Fruit fly (Drosophila melanogaster): ENCODE results near the gene ush.

The ush gene

DNA sequence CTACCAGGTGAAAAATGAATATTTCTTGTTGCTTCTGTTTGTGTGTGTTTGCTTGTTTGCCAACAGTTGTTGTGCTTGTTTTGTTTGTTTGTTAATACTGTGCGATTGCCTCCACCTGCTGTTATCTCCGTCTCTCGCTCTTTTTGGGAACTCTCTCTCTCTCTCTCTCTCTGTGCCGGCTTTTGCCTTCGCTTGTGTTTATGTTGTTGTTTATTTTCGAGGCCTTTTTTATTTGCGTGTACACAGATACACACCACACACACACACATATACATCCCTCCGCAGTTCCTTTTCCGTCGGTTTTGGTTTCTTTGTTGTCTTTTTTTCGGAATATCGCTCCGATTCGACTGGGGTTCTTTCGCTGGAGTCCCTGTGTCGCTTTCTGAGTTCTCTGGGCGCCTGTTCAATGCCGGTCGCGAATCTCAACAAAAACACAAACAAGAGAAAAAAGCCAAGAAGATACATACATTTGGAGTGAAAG lies 34.6 kb downstream of the ush start (continued):
- TF ChIP-seq HLH3B (GFP tag; IDR thresholded peaks at IDR 0.05) (peak; percentile 61; the same call in 1 of the 2 replicates), GATAe (GFP tag; conservative IDR thresholded peaks at IDR 0.05) (no peak), en (GFP tag; optimal IDR thresholded peaks at IDR 0.05) (peak; percentile 83), lov (optimal IDR thresholded peaks at IDR 0.05) (no peak), lov (GFP tag; IDR thresholded peaks at IDR 0.05) (0 out of 3 replicates have a peak, but pooled peaks have one; percentile 63), amos (GFP tag; IDR thresholded peaks at IDR 0.05; ENCODE audit: partially characterized antibody) (no peak), CG8388 (GFP tag; optimal IDR thresholded peaks at IDR 0.05) (peak; percentile 39), CG14050 (GFP tag; IDR thresholded peaks at IDR 0.05) (no peak), CG8765 (GFP tag; IDR thresholded peaks at IDR 0.05) (no peak), Xbp1 (GFP tag; optimal IDR thresholded peaks at IDR 0.05) (peak; percentile 7), Sry-δ (GFP tag; optimal IDR thresholded peaks at IDR 0.05) (no peak), CG14965 (GFP tag; optimal IDR thresholded peaks at IDR 0.05; ENCODE audit: borderline replicate concordance) (peak; percentile 62), CG10147 (GFP tag; optimal IDR thresholded peaks at IDR 0.05) (peak; percentile 47), yki (optimal IDR thresholded peaks at IDR 0.05) (no peak), Hand (GFP tag; optimal IDR thresholded peaks at IDR 0.05) (peak; percentile 34), org-1 (GFP tag; optimal IDR thresholded peaks at IDR 0.05) (peak; percentile 83), Dfd (GFP tag; optimal IDR thresholded peaks at IDR 0.05) (no peak), CG11504 (tag; optimal IDR thresholded peaks at IDR 0.05) (peak; percentile 52), eve (GFP tag; optimal IDR thresholded peaks at IDR 0.05) (no peak), CG15514 (GFP tag; optimal IDR thresholded peaks at IDR 0.05) (peak; percentile 0), jumu (GFP tag; optimal IDR thresholded peaks at IDR 0.05) (peak; percentile 12), Spps (tag; optimal IDR thresholded peaks at IDR 0.05) (peak; percentile 71), sima (GFP tag; optimal IDR thresholded peaks at IDR 0.05) (no peak), fd64A (GFP tag; optimal IDR thresholded peaks at IDR 0.05) (peak; percentile 90), CG17802 (tag; optimal IDR thresholded peaks at IDR 0.05) (peak; percentile 14), pho (GFP tag; optimal IDR thresholded peaks at IDR 0.05) (no peak), maf-S (GFP tag; optimal IDR thresholded peaks at IDR 0.05) (peak; percentile 48), tx (GFP tag; optimal IDR thresholded peaks at IDR 0.05) (no peak), crp (GFP tag; optimal IDR thresholded peaks at IDR 0.05) (peak in 1 of 2 experiments; percentile 29), MBD-R2 (GFP tag; IDR thresholded peaks at IDR 0.05) (no peak), usp (GFP tag; optimal IDR thresholded peaks at IDR 0.05) (no peak), CG4404 (GFP tag; IDR thresholded peaks at IDR 0.05) (no peak), nerfin-1 (tag; optimal IDR thresholded peaks at IDR 0.05) (peak; percentile 78), CG10959 (GFP tag; IDR thresholded peaks at IDR 0.05) (peak; percentile 21; the same call in 1 of the 2 replicates), Xrp1 (GFP tag; IDR thresholded peaks at IDR 0.05) (peak; percentile 85), Dref (GFP tag; IDR thresholded peaks at IDR 0.05) (no peak), ranshi (GFP tag; IDR thresholded peaks at IDR 0.05) (no peak), az2 (GFP tag; optimal IDR thresholded peaks at IDR 0.05) (peak; percentile 31), CG7987 (GFP tag; optimal IDR thresholded peaks at IDR 0.05) (peak; percentile 67), CG5180 (GFP tag; optimal IDR thresholded peaks at IDR 0.05) (peak; percentile 70), pb (GFP tag; optimal IDR thresholded peaks at IDR 0.05) (peak; percentile 60), CG15601 (tag; optimal IDR thresholded peaks at IDR 0.05) (peak; percentile 83), CG10431 (GFP tag; optimal IDR thresholded peaks at IDR 0.05) (peak; percentile 81), sc (optimal IDR thresholded peaks at IDR 0.05) (no peak), sc (GFP tag; optimal IDR thresholded peaks at IDR 0.05) (peak; percentile 83), CG10267 (tag; optimal IDR thresholded peaks at IDR 0.05) (peak; percentile 65), chm (GFP tag; IDR thresholded peaks at IDR 0.05) (peak; percentile 81; the same call in 1 of the 2 replicates), ash1 (GFP tag; optimal IDR thresholded peaks at IDR 0.05) (no peak), CG14710 (tag; optimal IDR thresholded peaks at IDR 0.05) (peak; percentile 82), CG3065 (GFP tag; optimal IDR thresholded peaks at IDR 0.05) (peak; percentile 45), ken (GFP tag; IDR thresholded peaks at IDR 0.05) (no peak), so (GFP tag; IDR thresholded peaks at IDR 0.05) (peak; percentile 68; the same call in 2 of the 3 replicates)

Measured in whole organism, embryonic.